Worm (Caenorhabditis elegans) whole organism, early embryonic: ENCODE results near the gene F46B3.8.

ENCODE experiments used
- B0310.2 ChIP-seq: sonication (generic microtip); optimal IDR thresholded peaks from 2 replicates; lab custom pipeline; 2016; ENCODE audit warnings: mild to moderate bottlenecking, missing genetic modification characterization, missing compliant biosample characterization
- aly-1 ChIP-seq: sonication (generic microtip); optimal IDR thresholded peaks from 2 replicates; lab custom pipeline; 2016; ENCODE audit warnings: missing genetic modification characterization, missing compliant biosample characterization
- ama-1 ChIP-seq: fragments of 150-350 bp; optimal IDR thresholded peaks from 2 replicates; lab custom pipeline; 2014
- ceh-13 ChIP-seq: fragments of 200-800 bp; sonication (Bioruptor generic); optimal IDR thresholded peaks from 2 replicates; lab custom pipeline; 2018; ENCODE audit warnings: mild to moderate bottlenecking, missing genetic modification characterization, missing compliant biosample characterization
- ceh-36 ChIP-seq: sonication (generic microtip); optimal IDR thresholded peaks from 2 replicates; lab custom pipeline; 2016; ENCODE audit warnings: missing genetic modification characterization, inconsistent platforms, missing compliant biosample characterization
- ets-7 ChIP-seq: sonication (generic microtip); optimal IDR thresholded peaks from 2 replicates; lab custom pipeline; 2016; ENCODE audit warnings: missing genotype, missing genetic modification characterization, missing compliant biosample characterization
- flt-1 ChIP-seq: fragments of 200-800 bp; sonication (Bioruptor generic); IDR thresholded peaks from 2 replicates; pipeline ENCODE4 v1.3.6; 2022; ENCODE audit warnings: missing genetic modification characterization, missing compliant biosample characterization
- hmbx-1 ChIP-seq: sonication (generic microtip); optimal IDR thresholded peaks from 2 replicates; lab custom pipeline; 2016; ENCODE audit warnings: mild to moderate bottlenecking, missing genetic modification characterization, missing compliant biosample characterization
- hmg-4 ChIP-seq: fragments of 200-800 bp; sonication (Bioruptor generic); optimal IDR thresholded peaks from 2 replicates; lab custom pipeline; 2018; ENCODE audit warnings: mild to moderate bottlenecking, missing genetic modification characterization, missing compliant biosample characterization
- hnd-1 ChIP-seq: sonication (generic microtip); optimal IDR thresholded peaks from 2 replicates; lab custom pipeline; 2016; ENCODE audit warnings: missing genetic modification characterization, missing compliant biosample characterization
- pes-1 ChIP-seq: fragments of 200-800 bp; sonication (Bioruptor generic); IDR thresholded peaks from 2 replicates; pipeline ENCODE4 v1.3.6; 2022; ENCODE audit warnings: missing genetic modification reagents, missing genetic modification characterization, missing compliant biosample characterization
- sea-1 ChIP-seq: fragments of 200-800 bp; sonication (Bioruptor generic); conservative IDR thresholded peaks from 2 replicates; pipeline ENCODE4 v1.3.6; 2022; ENCODE audit warnings: missing genetic modification characterization, missing compliant biosample characterization
- tbx-11 ChIP-seq: fragments of 200-800 bp; sonication (Bioruptor generic); IDR thresholded peaks from 2 replicates; pipeline ENCODE4 v1.3.6; 2022; ENCODE audit warnings: missing genetic modification characterization, missing compliant biosample characterization
- tbx-37 ChIP-seq: fragments of 200-800 bp; sonication (Bioruptor generic); conservative IDR thresholded peaks from 2 replicates; pipeline ENCODE4 v1.3.6; 2022; ENCODE audit warnings: missing genetic modification reagents, missing genetic modification characterization, missing compliant biosample characterization

ce11 chrV:20662474-20662873 lies 39.5 kb upstream of the F46B3.8 start:
- no peak for TF ChIP-seq hnd-1 (tag; lab: Kevin White, UChicago)
- TF ChIP-seq sea-1 (GFP tag; lab: Robert Waterston, UW): no peak
- TF ChIP-seq flt-1 (GFP tag; lab: Robert Waterston, UW): no peak
- TF ChIP-seq ama-1 (lab: Kevin White, UChicago): no peak
- no peak for TF ChIP-seq tbx-37 (GFP tag; lab: Robert Waterston, UW)
- TF ChIP-seq pes-1 (GFP tag; lab: Robert Waterston, UW): no peak
- TF ChIP-seq ets-7 (tag; lab: Kevin White, UChicago): no peak
- TF ChIP-seq aly-1 (tag; lab: Kevin White, UChicago): no peak
- no peak for TF ChIP-seq hmbx-1 (tag; lab: Kevin White, UChicago)
- no peak for TF ChIP-seq ceh-13
- TF ChIP-seq hmg-4 (GFP tag; lab: Kevin White, UChicago): no peak
- TF ChIP-seq ceh-36 (tag; lab: Kevin White, UChicago): no peak
- TF ChIP-seq B0310.2: no peak
- TF ChIP-seq tbx-11 (GFP tag; lab: Robert Waterston, UW): no peak
